Worm (Caenorhabditis elegans): ENCODE data around the gene srx-68.

DNA sequence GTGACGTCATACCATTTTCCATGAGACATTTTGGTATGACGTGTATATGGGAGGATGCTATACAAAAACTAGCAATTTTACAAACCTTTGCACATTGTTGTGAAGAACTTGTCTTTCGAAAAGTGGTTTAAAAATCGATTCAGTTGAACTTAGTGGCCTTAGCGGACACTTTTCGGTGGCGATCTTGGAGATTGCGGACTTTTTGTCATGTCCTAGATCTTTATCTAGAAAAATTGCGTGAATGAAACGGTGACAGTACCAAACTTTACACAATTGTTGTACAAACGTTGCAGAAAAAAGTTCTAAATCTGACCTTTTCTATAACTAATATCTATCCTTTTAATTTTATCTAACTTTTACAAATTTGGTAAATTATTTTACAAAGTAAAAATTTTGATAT, 47.3 kb upstream of the srx-68 start:
- TF ChIP-seq M03D4.4 (tag; optimal IDR thresholded peaks at IDR 0.05) (no peak), ztf-11 (tag; optimal IDR thresholded peaks at IDR 0.05) (no peak), lin-13 (tag; optimal IDR thresholded peaks at IDR 0.05) (no peak), hlh-1 (tag; optimal IDR thresholded peaks at IDR 0.05) (no peak), snpc-4 (tag; optimal IDR thresholded peaks at IDR 0.05) (no peak), bed-3 (GFP tag; optimal IDR thresholded peaks at IDR 0.05) (no peak), nhr-12 (tag; optimal IDR thresholded peaks at IDR 0.05) (no peak)
